Fruit fly (Drosophila melanogaster) whole organism, embryonic: Measurements from ENCODE around the gene trus.

Source experiments
- Bgb ChIP-seq: fragments of 200-800 bp; sonication (Bioruptor generic); IDR thresholded peaks from 2 replicates; pipeline ENCODE4 v1.3.6; 2022; ENCODE audit warnings: missing biosample characterization, missing genetic modification characterization; ENCODE audit not compliant: partially characterized antibody
- CG10274 ChIP-seq: fragments of 200-800 bp; sonication (Bioruptor generic); optimal IDR thresholded peaks from 3 replicates; lab custom pipeline; 2017; ENCODE audit warnings: missing biosample characterization, mild to moderate bottlenecking, missing genetic modification characterization
- CG12236 ChIP-seq: fragments of 200-800 bp; sonication (Bioruptor generic); optimal IDR thresholded peaks from 2 replicates; lab custom pipeline; 2016; ENCODE audit warnings: missing biosample characterization, missing genetic modification characterization
- CG13296 ChIP-seq: fragments of 200-800 bp; sonication (Bioruptor generic); optimal IDR thresholded peaks from 3 replicates; lab custom pipeline; 2018; ENCODE audit warnings: missing biosample characterization, mild to moderate bottlenecking, missing genetic modification characterization
- CG13424 ChIP-seq: fragments of 200-800 bp; sonication (Bioruptor generic); optimal IDR thresholded peaks from 2 replicates; lab custom pipeline; 2019; ENCODE audit warnings: missing biosample characterization, mild to moderate bottlenecking, missing genetic modification characterization, moderate library complexity
- CG14441 ChIP-seq: fragments of 200-800 bp; sonication (Bioruptor generic); IDR thresholded peaks from 2 replicates; pipeline ENCODE4 v1.3.6; 2022; ENCODE audit warnings: missing biosample characterization, missing genetic modification characterization
- CG15269 ChIP-seq: fragments of 200-800 bp; sonication (Bioruptor generic); optimal IDR thresholded peaks from 2 replicates; lab custom pipeline; 2018; ENCODE audit warnings: missing biosample characterization, mild to moderate bottlenecking, missing genetic modification characterization, moderate library complexity
- CG17829 ChIP-seq: fragments of 200-800 bp; optimal IDR thresholded peaks from 2 replicates; lab custom pipeline; 2019; ENCODE audit warnings: missing biosample characterization, mild to moderate bottlenecking, missing genetic modification characterization, moderate library complexity
- CG18262 ChIP-seq: fragments of 200-800 bp; optimal IDR thresholded peaks from 3 replicates; lab custom pipeline; 2019; ENCODE audit warnings: missing biosample characterization, mild to moderate bottlenecking, missing genetic modification characterization, moderate library complexity
- CG2120 ChIP-seq: fragments of 200-800 bp; sonication (Bioruptor generic); optimal IDR thresholded peaks from 3 replicates; lab custom pipeline; 2016; ENCODE audit warnings: missing biosample characterization, missing genetic modification characterization
- CG2199 ChIP-seq: fragments of 200-800 bp; sonication (Bioruptor generic); IDR thresholded peaks from 3 replicates; pipeline ENCODE4 v1.3.6; 2022; ENCODE audit warnings: missing biosample characterization, missing genetic modification characterization
- CG30403 ChIP-seq: fragments of 200-800 bp; sonication (Bioruptor generic); optimal IDR thresholded peaks from 3 replicates; lab custom pipeline; 2016; ENCODE audit warnings: missing biosample characterization, missing genetic modification characterization
- CG31224 ChIP-seq: fragments of 200-800 bp; sonication (Bioruptor generic); IDR thresholded peaks from 2 replicates; pipeline ENCODE4 v1.3.6; 2022; ENCODE audit warnings: missing biosample characterization, missing genetic modification characterization
- CG31441 ChIP-seq: fragments of 200-800 bp; sonication (Bioruptor generic); IDR thresholded peaks from 2 replicates; pipeline ENCODE4 v1.3.6; 2022; ENCODE audit warnings: missing biosample characterization, missing genetic modification characterization
- CG3163 ChIP-seq: fragments of 200-800 bp; sonication (Bioruptor generic); optimal IDR thresholded peaks from 3 replicates; lab custom pipeline; 2016; ENCODE audit warnings: missing biosample characterization, missing genetic modification characterization
- CG34422 ChIP-seq: fragments of 200-800 bp; sonication (Bioruptor generic); IDR thresholded peaks from 3 replicates; pipeline ENCODE4 v1.3.6; 2022; ENCODE audit warnings: missing biosample characterization, missing genetic modification characterization
- CG42726 ChIP-seq: fragments of 200-800 bp; sonication (Bioruptor generic); IDR thresholded peaks from 2 replicates; pipeline ENCODE4 v1.3.6; 2022; ENCODE audit warnings: missing biosample characterization, missing genetic modification characterization; ENCODE audit not compliant: partially characterized antibody
- CG4360 ChIP-seq: fragments of 200-800 bp; sonication (Bioruptor generic); IDR thresholded peaks from 2 replicates; pipeline ENCODE4 v1.3.6; 2022; ENCODE audit warnings: missing biosample characterization, missing genetic modification characterization
- CG7839 ChIP-seq: fragments of 200-800 bp; sonication (Bioruptor generic); optimal IDR thresholded peaks from 3 replicates; lab custom pipeline; 2018; ENCODE audit warnings: missing biosample characterization, mild to moderate bottlenecking, missing genetic modification characterization, moderate library complexity
- CG8089 ChIP-seq: fragments of 200-800 bp; sonication (Bioruptor generic); optimal IDR thresholded peaks from 3 replicates; lab custom pipeline; 2016; ENCODE audit warnings: missing biosample characterization, missing genetic modification characterization
- CG9609 ChIP-seq: fragments of 200-800 bp; sonication (Bioruptor generic); optimal IDR thresholded peaks from 3 replicates; lab custom pipeline; 2016; ENCODE audit warnings: missing biosample characterization, missing genetic modification characterization
- D19B ChIP-seq: fragments of 200-800 bp; sonication (Bioruptor generic); optimal IDR thresholded peaks from 2 replicates; lab custom pipeline; 2017; ENCODE audit warnings: missing biosample characterization, mild to moderate bottlenecking, missing genetic modification characterization
- Fer1 ChIP-seq: fragments of 200-800 bp; sonication (Bioruptor generic); optimal IDR thresholded peaks from 2 replicates; lab custom pipeline; 2017; ENCODE audit warnings: missing biosample characterization, mild to moderate bottlenecking, missing genetic modification characterization
- Gug ChIP-seq: fragments of 200-800 bp; sonication (Bioruptor generic); IDR thresholded peaks from 4 replicates; pipeline ENCODE4 v1.3.6; 2022; ENCODE audit warnings: missing biosample characterization, missing genetic modification characterization
- Hmr ChIP-seq: fragments of 200-800 bp; sonication (Bioruptor generic); optimal IDR thresholded peaks from 3 replicates; lab custom pipeline; 2017; ENCODE audit warnings: mild to moderate bottlenecking, missing biosample characterization, missing genetic modification reagents, missing genetic modification characterization
- Hr3 ChIP-seq: fragments of 200-800 bp; sonication (Bioruptor generic); optimal IDR thresholded peaks from 3 replicates; lab custom pipeline; 2016; ENCODE audit warnings: missing biosample characterization, missing genetic modification characterization
- Hsf ChIP-seq: fragments of 200-800 bp; sonication (Bioruptor generic); optimal IDR thresholded peaks from 3 replicates; lab custom pipeline; 2016; ENCODE audit warnings: missing biosample characterization, missing genetic modification characterization
- MESR4 ChIP-seq: fragments of 200-800 bp; sonication (Bioruptor generic); optimal IDR thresholded peaks from 2 replicates; lab custom pipeline; 2018; ENCODE audit warnings: missing biosample characterization, mild to moderate bottlenecking, missing genetic modification characterization, moderate library complexity
- Poxn ChIP-seq: fragments of 200-800 bp; sonication (Bioruptor generic); IDR thresholded peaks from 2 replicates; pipeline ENCODE4 v1.3.6; 2022; ENCODE audit warnings: missing biosample characterization, missing genetic modification characterization
- ash1 ChIP-seq: fragments of 200-800 bp; sonication (Bioruptor generic); optimal IDR thresholded peaks from 2 replicates; lab custom pipeline; 2018; ENCODE audit warnings: missing biosample characterization, mild to moderate bottlenecking, missing genetic modification characterization
- bsh ChIP-seq, 2 experiments: fragments of 200-800 bp; sonication (Bioruptor generic); optimal IDR thresholded peaks; 2 replicates each; lab custom pipeline; 2017 to 2018; ENCODE audit warnings: mild to moderate bottlenecking in 2 of 2, missing biosample characterization in 2 of 2, missing genetic modification characterization in 2 of 2, moderate library complexity in 1 of 2
- cad ChIP-seq: fragments of >200 bp; optimal IDR thresholded peaks from 2 replicates; lab custom pipeline; 2017; ENCODE audit warnings: missing biosample characterization, missing genetic modification characterization
- chn ChIP-seq: fragments of 200-800 bp; sonication (Bioruptor generic); optimal IDR thresholded peaks from 2 replicates; lab custom pipeline; 2016; ENCODE audit warnings: missing biosample characterization, missing genetic modification characterization
- cwo ChIP-seq: fragments of 200-800 bp; sonication (Bioruptor generic); optimal IDR thresholded peaks from 3 replicates; lab custom pipeline; 2017; ENCODE audit warnings: missing biosample characterization, missing genetic modification characterization, mild to moderate bottlenecking, moderate library complexity, missing genetic modification reagents
- danr ChIP-seq: fragments of 200-800 bp; sonication (Bioruptor generic); IDR thresholded peaks from 2 replicates; pipeline ENCODE4 v1.3.6; 2022; ENCODE audit warnings: missing biosample characterization, missing genetic modification characterization
- fru ChIP-seq: fragments of >200 bp; optimal IDR thresholded peaks from 2 replicates; lab custom pipeline; 2017
- hb ChIP-seq: fragments of 200-800 bp; sonication (Bioruptor generic); IDR thresholded peaks from 3 replicates; pipeline ENCODE4 v1.3.6; 2022; ENCODE audit warnings: missing biosample characterization, missing genetic modification characterization; ENCODE audit not compliant: partially characterized antibody
- jumu ChIP-seq: fragments of 200-800 bp; sonication (Bioruptor generic); optimal IDR thresholded peaks from 3 replicates; lab custom pipeline; 2016; ENCODE audit warnings: missing biosample characterization, missing genetic modification characterization
- knrl ChIP-seq: fragments of 200-800 bp; sonication (Bioruptor generic); IDR thresholded peaks from 3 replicates; pipeline ENCODE4 v1.3.6; 2022; ENCODE audit warnings: missing biosample characterization, missing genetic modification characterization; ENCODE audit not compliant: partially characterized antibody
- lab ChIP-seq: fragments of 200-800 bp; sonication (Bioruptor generic); optimal IDR thresholded peaks from 3 replicates; lab custom pipeline; 2017; ENCODE audit warnings: missing biosample characterization, missing genetic modification characterization, mild to moderate bottlenecking, moderate library complexity, missing genetic modification reagents
- luna ChIP-seq: fragments of 200-800 bp; sonication (Bioruptor generic); optimal IDR thresholded peaks from 2 replicates; lab custom pipeline; 2016; ENCODE audit warnings: missing biosample characterization, missing genetic modification characterization
- nau ChIP-seq: fragments of 200-800 bp; sonication (Bioruptor generic); optimal IDR thresholded peaks from 3 replicates; lab custom pipeline; 2017; ENCODE audit warnings: missing biosample characterization, mild to moderate bottlenecking, missing genetic modification characterization, missing genetic modification reagents
- p53 ChIP-seq: fragments of 200-800 bp; sonication (Bioruptor generic); optimal IDR thresholded peaks from 2 replicates; lab custom pipeline; 2016; ENCODE audit warnings: missing biosample characterization, missing genetic modification characterization
- ranshi ChIP-seq: fragments of 200-800 bp; sonication (Bioruptor generic); IDR thresholded peaks from 2 replicates; pipeline ENCODE4 v1.3.6; 2022; ENCODE audit warnings: missing biosample characterization, missing genetic modification characterization
- sc ChIP-seq, 3 experiments: fragments of >200 bp in 2 of 3; fragments of 200-800 bp in 1 of 3; sonication (Bioruptor generic) in 1 of 3; optimal IDR thresholded peaks; 2 replicates in 2 of 3; 3 replicates in 1 of 3; lab custom pipeline; 2017; ENCODE audit warnings: mild to moderate bottlenecking in 1 of 3, missing biosample characterization in 1 of 3, missing genetic modification characterization in 1 of 3, missing genetic modification reagents in 1 of 3
- sima ChIP-seq: fragments of 200-800 bp; sonication (Bioruptor generic); optimal IDR thresholded peaks from 2 replicates; lab custom pipeline; 2016; ENCODE audit warnings: missing biosample characterization, missing genetic modification characterization
- sqz ChIP-seq: fragments of 200-800 bp; sonication (Bioruptor generic); optimal IDR thresholded peaks from 3 replicates; lab custom pipeline; 2018; ENCODE audit warnings: missing biosample characterization, mild to moderate bottlenecking, missing genetic modification characterization
- tgo ChIP-seq: fragments of 200-800 bp; sonication (Bioruptor generic); IDR thresholded peaks from 3 replicates; pipeline ENCODE4 v1.3.6; 2022; ENCODE audit warnings: missing biosample characterization, missing genetic modification characterization
- unc-4 ChIP-seq: fragments of 200-800 bp; sonication (Bioruptor generic); IDR thresholded peaks from 2 replicates; pipeline ENCODE4 v1.3.6; 2022; ENCODE audit warnings: missing biosample characterization, missing genetic modification characterization; ENCODE audit not compliant: partially characterized antibody
- wek ChIP-seq: fragments of 200-800 bp; sonication (Bioruptor generic); optimal IDR thresholded peaks from 3 replicates; lab custom pipeline; 2018; ENCODE audit warnings: missing biosample characterization, mild to moderate bottlenecking, missing genetic modification characterization, moderate library complexity

Gene trus

DNA sequence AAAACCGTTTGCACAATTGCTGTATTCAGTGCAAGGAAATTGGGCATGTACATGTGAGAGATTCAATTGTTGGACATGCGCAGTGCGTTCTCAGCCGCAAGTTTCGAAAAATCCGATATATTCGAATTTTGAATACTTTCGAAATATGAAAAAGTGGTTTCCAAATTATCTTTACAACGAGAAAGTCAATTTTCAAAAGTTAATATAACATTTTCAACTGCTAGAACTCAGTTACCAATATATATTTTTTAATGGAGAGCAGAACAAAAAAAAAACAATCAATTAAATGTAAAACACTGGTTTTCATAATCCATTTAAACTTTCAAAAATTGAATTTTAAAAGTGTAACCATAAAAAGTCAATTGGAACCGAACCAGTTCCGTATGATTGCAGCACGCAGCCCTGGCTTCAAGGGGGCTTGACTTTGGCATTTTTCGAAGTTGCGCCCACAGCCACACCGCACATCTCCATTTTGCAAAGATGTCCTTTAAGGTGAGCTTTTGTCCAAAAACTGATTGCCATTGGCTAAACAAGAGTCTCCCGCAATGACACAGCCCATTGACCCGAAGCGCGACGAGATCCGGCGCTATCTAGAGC lies 33.9 kb upstream of the trus start, which contains the start of the genes Scgbeta and CG17202 (continued):
- no peak for TF ChIP-seq jumu
- peak; percentile 33; the same call in 1 of the 2 replicates for TF ChIP-seq Bgb (GFP tag; lab: Robert Waterston, UW)
- TF ChIP-seq chn (GFP tag; lab: Kevin White, UChicago), result no peak
- TF ChIP-seq p53 (GFP tag; lab: Kevin White, UChicago), result no peak
- TF ChIP-seq wek (GFP tag; lab: Kevin White, UChicago), result no peak
- TF ChIP-seq luna, result no peak
- no peak for TF ChIP-seq CG10274 (GFP tag; lab: Kevin White, UChicago)
- no peak for TF ChIP-seq cwo (GFP tag; lab: Kevin White, UChicago)
- no peak for TF ChIP-seq Poxn
- no peak for TF ChIP-seq CG12236
- TF ChIP-seq CG14441 (GFP tag; lab: Robert Waterston, UW), result no peak
- TF ChIP-seq knrl, result peak; percentile 49; the same call in 1 of the 3 replicates
- TF ChIP-seq CG13296, result no peak
- TF ChIP-seq Gug (GFP tag; lab: Robert Waterston, UW), result no peak
- no peak for TF ChIP-seq sima
- no peak for TF ChIP-seq ranshi (GFP tag; lab: Robert Waterston, UW)
- peak; percentile 75 for TF ChIP-seq MESR4
- peak; percentile 10 for TF ChIP-seq Fer1 (GFP tag; lab: Kevin White, UChicago)
- TF ChIP-seq nau (GFP tag; lab: Kevin White, UChicago), result no peak
- peak; percentile 37 for TF ChIP-seq CG30403 (GFP tag; lab: Kevin White, UChicago)
- TF ChIP-seq CG31441, result no peak
- TF ChIP-seq sqz (GFP tag; lab: Kevin White, UChicago), result no peak
- TF ChIP-seq CG2199, result no peak
- no peak for TF ChIP-seq CG3163 (GFP tag; lab: Kevin White, UChicago)
- TF ChIP-seq unc-4 (GFP tag; lab: Robert Waterston, UW), result no peak
- TF ChIP-seq fru, result no peak
- TF ChIP-seq CG15269 (tag; lab: Kevin White, UChicago), result no peak
- no peak for TF ChIP-seq CG9609 (GFP tag; lab: Kevin White, UChicago)
- no peak for TF ChIP-seq danr (GFP tag; lab: Robert Waterston, UW)
- no peak for TF ChIP-seq hb
- TF ChIP-seq Hmr (GFP tag; lab: Kevin White, UChicago), result no peak
- TF ChIP-seq CG13424 (tag; lab: Kevin White, UChicago), result peak; percentile 41
- TF ChIP-seq CG18262 (tag; lab: Kevin White, UChicago), result no peak
- TF ChIP-seq CG42726 (GFP tag; lab: Robert Waterston, UW), result no peak
- TF ChIP-seq Hr3 (GFP tag; lab: Kevin White, UChicago), result no peak
- peak; percentile 59 for TF ChIP-seq CG2120 (GFP tag; lab: Kevin White, UChicago)
- TF ChIP-seq D19B (GFP tag; lab: Kevin White, UChicago), result no peak
- TF ChIP-seq cad, result no peak
- TF ChIP-seq tgo (GFP tag; lab: Robert Waterston, UW), result no peak
- no peak for TF ChIP-seq ash1
- TF ChIP-seq sc (optimal IDR thresholded peaks at IDR 0.05; lab: Kevin White, UChicago), result no peak
- no peak for TF ChIP-seq sc (GFP tag; optimal IDR thresholded peaks at IDR 0.05; lab: Kevin White, UChicago)
- TF ChIP-seq lab (GFP tag; lab: Kevin White, UChicago), result no peak
- TF ChIP-seq CG31224 (GFP tag; lab: Robert Waterston, UW), result no peak
- peak; percentile 27 for TF ChIP-seq CG17829 (tag; lab: Kevin White, UChicago)
- no peak for TF ChIP-seq bsh (GFP tag; optimal IDR thresholded peaks at IDR 0.05; lab: Kevin White, UChicago)
- TF ChIP-seq CG8089 (GFP tag; lab: Kevin White, UChicago), result no peak
- no peak for TF ChIP-seq CG7839 (tag; lab: Kevin White, UChicago)
- no peak for TF ChIP-seq CG34422 (GFP tag; lab: Robert Waterston, UW)
- peak; percentile 17 for TF ChIP-seq Hsf
- no peak for TF ChIP-seq CG4360 (GFP tag; lab: Robert Waterston, UW)
